Worm (Caenorhabditis elegans) whole organism, midembryonic: ENCODE measurements around the gene pdi-1.

Source experiments
- T22C8.4 ChIP-seq: fragments of 200-800 bp; sonication (Bioruptor generic); IDR thresholded peaks from 2 replicates; pipeline ENCODE4 v1.3.6; 2022; ENCODE audit warnings: missing genetic modification characterization, missing compliant biosample characterization
- klf-2 ChIP-seq: fragments of 200-800 bp; sonication (Bioruptor generic); conservative IDR thresholded peaks from 2 replicates; pipeline ENCODE4 v1.3.6; 2022; ENCODE audit warnings: missing genetic modification reagents, missing genetic modification characterization, missing compliant biosample characterization
- med-1 ChIP-seq: sonication (generic microtip); optimal IDR thresholded peaks from 2 replicates; lab custom pipeline; 2017; ENCODE audit warnings: missing genetic modification characterization, mild to moderate bottlenecking, missing compliant biosample characterization, antibody characterized with exemption, missing genetic modification reagents; ENCODE audit not compliant: insufficient read depth
- ref-1 ChIP-seq: fragments of 200-800 bp; sonication (Bioruptor generic); conservative IDR thresholded peaks from 2 replicates; pipeline ENCODE4 v1.3.6; 2022; ENCODE audit warnings: missing genetic modification reagents, missing genetic modification characterization, missing compliant biosample characterization
- tab-1 ChIP-seq: fragments of 200-800 bp; sonication (Bioruptor generic); IDR thresholded peaks from 2 replicates; pipeline ENCODE4 v1.3.6; 2022; ENCODE audit warnings: missing genetic modification characterization, missing compliant biosample characterization
- ztf-23 ChIP-seq: fragments of 200-800 bp; sonication (Bioruptor generic); IDR thresholded peaks from 2 replicates; pipeline ENCODE4 v1.3.6; 2022; ENCODE audit warnings: missing genetic modification reagents, missing genetic modification characterization, missing compliant biosample characterization
- ztf-29 ChIP-seq: fragments of 200-800 bp; sonication (Bioruptor generic); IDR thresholded peaks from 2 replicates; pipeline ENCODE4 v1.3.6; 2022; ENCODE audit warnings: missing genetic modification reagents, missing genetic modification characterization, missing compliant biosample characterization

DNA sequence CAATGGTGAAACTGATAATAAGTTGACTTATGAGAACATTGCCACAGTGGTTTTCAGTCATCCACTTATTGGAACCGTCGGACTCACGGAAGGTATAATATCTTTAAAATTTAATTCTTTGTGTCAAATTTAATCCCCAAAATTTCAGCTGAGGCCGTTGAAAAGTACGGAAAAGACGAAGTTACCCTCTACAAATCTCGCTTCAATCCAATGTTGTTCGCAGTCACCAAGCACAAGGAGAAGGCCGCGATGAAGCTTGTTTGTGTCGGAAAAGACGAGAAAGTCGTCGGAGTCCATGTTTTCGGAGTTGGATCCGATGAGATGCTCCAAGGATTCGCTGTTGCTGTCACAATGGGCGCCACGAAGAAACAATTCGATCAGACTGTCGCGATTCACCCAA, 48.8 kb downstream of the pdi-1 start:
- no peak for TF ChIP-seq tab-1
- no peak for TF ChIP-seq ztf-23 (GFP tag; lab: Robert Waterston, UW)
- no peak for TF ChIP-seq ref-1 (GFP tag; lab: Robert Waterston, UW)
- no peak for TF ChIP-seq T22C8.4 (GFP tag; lab: Robert Waterston, UW)
- TF ChIP-seq klf-2, result no peak
- TF ChIP-seq med-1, result no peak
- TF ChIP-seq ztf-29 (GFP tag; lab: Robert Waterston, UW), result no peak
